In genomic region chr3L:781702-782314, dm6 we compare ENCODE assay signal across 3 fruit fly cellular contexts.
TF ChIP-seq lines count a peak whose summit lies in the region.

No protein-coding gene starts in this region.

- no peak for TF ChIP-seq CTCF in whole organism, embryonic (GFP tag; optimal IDR thresholded peaks at IDR 0.05; lab: Kevin White, UChicago)

TF ChIP-seq in whole organism, adult, 20 proteins besides CTCF, POLR2A, EP300 and RAD21:
- TF ChIP-seq tj (GFP tag; optimal IDR thresholded peaks at IDR 0.05; lab: Kevin White, UChicago) (no peak), ovo (GFP tag; optimal IDR thresholded peaks at IDR 0.05; lab: Kevin White, UChicago) (no peak), Hr96 (GFP tag; optimal IDR thresholded peaks at IDR 0.05; lab: Kevin White, UChicago) (peak; percentile 72), cic (GFP tag; optimal IDR thresholded peaks at IDR 0.05; lab: Kevin White, UChicago) (peak; percentile 80)
TF ChIP-seq in whole organism, adult: peak in this region for 2.

TF ChIP-seq in whole organism, embryonic, 481 proteins besides CTCF, POLR2A, EP300 and RAD21 (continues in another document):
- TF ChIP-seq CG2120 (GFP tag; optimal IDR thresholded peaks at IDR 0.05; lab: Kevin White, UChicago) (peak; percentile 4), ato (GFP tag; IDR thresholded peaks at IDR 0.05; lab: Robert Waterston, UW; ENCODE audit: partially characterized antibody) (no peak), CG14860 (GFP tag; IDR thresholded peaks at IDR 0.05; lab: Robert Waterston, UW; ENCODE audit: partially characterized antibody) (no peak), trem (tag; optimal IDR thresholded peaks at IDR 0.05; lab: Kevin White, UChicago) (no peak), Opbp (GFP tag; IDR thresholded peaks at IDR 0.05; lab: Robert Waterston, UW; ENCODE audit: partially characterized antibody) (no peak), sd (tag; optimal IDR thresholded peaks at IDR 0.05; lab: Kevin White, UChicago) (peak; percentile 66), CG6765 (GFP tag; optimal IDR thresholded peaks at IDR 0.05; lab: Kevin White, UChicago) (peak; percentile 16), CG4854 (GFP tag; optimal IDR thresholded peaks at IDR 0.05; lab: Kevin White, UChicago) (no peak), CG1792 (GFP tag; optimal IDR thresholded peaks at IDR 0.05; lab: Kevin White, UChicago) (no peak), YL-1 (GFP tag; optimal IDR thresholded peaks at IDR 0.05; lab: Kevin White, UChicago) (no peak), ranshi (GFP tag; IDR thresholded peaks at IDR 0.05; lab: Robert Waterston, UW) (peak; percentile 27; the same call in 1 of the 2 replicates), grau (tag; optimal IDR thresholded peaks at IDR 0.05; lab: Kevin White, UChicago) (peak; percentile 12), CG32532 (GFP tag; IDR thresholded peaks at IDR 0.05; lab: Robert Waterston, UW) (peak; percentile 20; the same call in 1 of the 2 replicates), exex (tag; optimal IDR thresholded peaks at IDR 0.05; lab: Kevin White, UChicago) (peak; percentile 96), tap (tag; optimal IDR thresholded peaks at IDR 0.05; lab: Kevin White, UChicago) (no peak), CG9817 (tag; optimal IDR thresholded peaks at IDR 0.05; lab: Kevin White, UChicago) (peak; percentile 16), CG14441 (GFP tag; IDR thresholded peaks at IDR 0.05; lab: Robert Waterston, UW) (peak; percentile 22; the same call in 1 of the 2 replicates), CG2116 (GFP tag; optimal IDR thresholded peaks at IDR 0.05; lab: Kevin White, UChicago) (no peak), CG10274 (GFP tag; optimal IDR thresholded peaks at IDR 0.05; lab: Kevin White, UChicago) (no peak), Med (GFP tag; lab: Kevin White, UChicago) (peak; percentile 64), vnd (GFP tag; IDR thresholded peaks at IDR 0.05; lab: Robert Waterston, UW; ENCODE audit: partially characterized antibody) (peak; percentile 74), eve (GFP tag; optimal IDR thresholded peaks at IDR 0.05; lab: Kevin White, UChicago) (peak in 1 of 2 experiments; percentile 77), CG10147 (GFP tag; optimal IDR thresholded peaks at IDR 0.05; lab: Kevin White, UChicago) (no peak), CG3847 (GFP tag; IDR thresholded peaks at IDR 0.05; lab: Robert Waterston, UW) (peak; percentile 21; the same call in 1 of the 2 replicates), CHES-1-like (GFP tag; optimal IDR thresholded peaks at IDR 0.05; lab: Kevin White, UChicago) (peak; percentile 21), CG17912 (GFP tag; optimal IDR thresholded peaks at IDR 0.05; lab: Kevin White, UChicago) (no peak), mirr (GFP tag; optimal IDR thresholded peaks at IDR 0.05; lab: Kevin White, UChicago) (peak; percentile 92), wdn (GFP tag; IDR thresholded peaks at IDR 0.05; lab: Robert Waterston, UW) (0 out of 2 replicates have a peak, but pooled peaks have one; percentile 26), sens-2 (GFP tag; IDR thresholded peaks at IDR 0.05; lab: Robert Waterston, UW) (no peak), CG11247 (GFP tag; IDR thresholded peaks at IDR 0.05; lab: Robert Waterston, UW) (0 out of 2 replicates have a peak, but pooled peaks have one; percentile 5), Rfx (GFP tag; IDR thresholded peaks at IDR 0.05; lab: Robert Waterston, UW) (peak; percentile 42; the same call in 1 of the 2 replicates), CG13123 (GFP tag; optimal IDR thresholded peaks at IDR 0.05; lab: Kevin White, UChicago) (no peak), NK7.1 (GFP tag; optimal IDR thresholded peaks at IDR 0.05; lab: Kevin White, UChicago) (no peak), bigmax (GFP tag; optimal IDR thresholded peaks at IDR 0.05; lab: Kevin White, UChicago) (no peak), dati (GFP tag; IDR thresholded peaks at IDR 0.05; lab: Robert Waterston, UW) (0 out of 2 replicates have a peak, but pooled peaks have one; percentile 21), Blimp-1 (GFP tag; optimal IDR thresholded peaks at IDR 0.05; lab: Kevin White, UChicago) (no peak), grn (GFP tag; optimal IDR thresholded peaks at IDR 0.05; lab: Kevin White, UChicago) (peak; percentile 23), Dip2 (GFP tag; IDR thresholded peaks at IDR 0.05; lab: Robert Waterston, UW) (no peak), Rx (GFP tag; IDR thresholded peaks at IDR 0.05; lab: Robert Waterston, UW) (0 out of 2 replicates have a peak, but pooled peaks have one; percentile 23), gem (tag; optimal IDR thresholded peaks at IDR 0.05; lab: Kevin White, UChicago) (peak; percentile 33), CG15696 (tag; optimal IDR thresholded peaks at IDR 0.05; lab: Kevin White, UChicago) (no peak)

TF ChIP-seq in whole organism, prepupa, 60 proteins besides CTCF, POLR2A, EP300 and RAD21:
- TF ChIP-seq cyc (GFP tag; optimal IDR thresholded peaks at IDR 0.05; lab: Kevin White, UChicago) (no peak), eg (GFP tag; IDR thresholded peaks at IDR 0.05; lab: Robert Waterston, UW) (0 out of 3 replicates have a peak, but pooled peaks have one; percentile 7), fkh (GFP tag; optimal IDR thresholded peaks at IDR 0.05; lab: Kevin White, UChicago) (peak; percentile 52), CG8119 (GFP tag; IDR thresholded peaks at IDR 0.05; lab: Robert Waterston, UW) (0 out of 3 replicates have a peak, but pooled peaks have one; percentile 24), Hr39 (GFP tag; optimal IDR thresholded peaks at IDR 0.05; lab: Kevin White, UChicago) (peak; percentile 4), CG11294 (GFP tag; IDR thresholded peaks at IDR 0.05; lab: Robert Waterston, UW) (no peak)
